Fruit fly (Drosophila melanogaster): ENCODE data around the gene CG32365.

Gene CG32365

dm6 chr3L:7850771-7851358 is 18.0 kb upstream of the CG32365 start:
- TF ChIP-seq Eip78C (GFP tag) (peak; percentile 85), salr (GFP tag; optimal IDR thresholded peaks at IDR 0.05) (peak in 1 of 2 experiments; percentile 72), CG11902 (GFP tag; optimal IDR thresholded peaks at IDR 0.05) (peak; percentile 35), CG31627 (GFP tag; optimal IDR thresholded peaks at IDR 0.05) (peak; percentile 40), fd85E (GFP tag; optimal IDR thresholded peaks at IDR 0.05) (no peak), CG15336 (GFP tag; IDR thresholded peaks at IDR 0.05) (peak; percentile 85), CG6854 (GFP tag; optimal IDR thresholded peaks at IDR 0.05) (no peak), CG4318 (GFP tag; optimal IDR thresholded peaks at IDR 0.05) (peak; percentile 72), CG10631 (GFP tag; optimal IDR thresholded peaks at IDR 0.05) (peak; percentile 73), achi (GFP tag; optimal IDR thresholded peaks at IDR 0.05) (peak; percentile 75), Smox (GFP tag; optimal IDR thresholded peaks at IDR 0.05) (no peak), CG1621 (tag; optimal IDR thresholded peaks at IDR 0.05) (no peak), OdsH (GFP tag; optimal IDR thresholded peaks at IDR 0.05) (peak; percentile 75), Ets96B (tag; optimal IDR thresholded peaks at IDR 0.05) (peak; percentile 64), dac (GFP tag; optimal IDR thresholded peaks at IDR 0.05) (peak; percentile 54), Sox102F (GFP tag; optimal IDR thresholded peaks at IDR 0.05) (peak; percentile 15), Lpt (GFP tag; optimal IDR thresholded peaks at IDR 0.05) (peak; percentile 80), Gug (GFP tag; IDR thresholded peaks at IDR 0.05) (peak; percentile 85), ss (GFP tag; optimal IDR thresholded peaks at IDR 0.05) (peak; percentile 14 to 22), CG32006 (GFP tag; optimal IDR thresholded peaks at IDR 0.05) (peak; percentile 90), pdm3 (GFP tag; optimal IDR thresholded peaks at IDR 0.05) (peak; percentile 79), CG6792 (GFP tag; optimal IDR thresholded peaks at IDR 0.05) (peak; percentile 63), Sox15 (GFP tag; optimal IDR thresholded peaks at IDR 0.05) (no peak), fd59A (GFP tag; optimal IDR thresholded peaks at IDR 0.05) (peak; percentile 51), CG8119 (GFP tag; IDR thresholded peaks at IDR 0.05) (peak; percentile 83), topi (GFP tag; optimal IDR thresholded peaks at IDR 0.05) (peak; percentile 55), fkh (GFP tag; optimal IDR thresholded peaks at IDR 0.05) (peak; percentile 87), CG7368 (GFP tag; optimal IDR thresholded peaks at IDR 0.05) (peak; percentile 55), Hr39 (GFP tag; optimal IDR thresholded peaks at IDR 0.05) (peak; percentile 58), CG6808 (GFP tag; optimal IDR thresholded peaks at IDR 0.05) (peak; percentile 50), CG8319 (GFP tag; optimal IDR thresholded peaks at IDR 0.05) (peak; percentile 47), CG11762 (GFP tag; optimal IDR thresholded peaks at IDR 0.05; ENCODE audit: insufficient read depth) (peak; percentile 78), net (GFP tag; optimal IDR thresholded peaks at IDR 0.05) (peak; percentile 75), cyc (GFP tag; optimal IDR thresholded peaks at IDR 0.05) (peak; percentile 46), Hr38 (GFP tag; optimal IDR thresholded peaks at IDR 0.05) (no peak), Eip75B (GFP tag; optimal IDR thresholded peaks at IDR 0.05) (peak; percentile 70), CG10669 (GFP tag; optimal IDR thresholded peaks at IDR 0.05) (peak; percentile 62), CG6163 (GFP tag; IDR thresholded peaks at IDR 0.05) (peak; percentile 90), esn (GFP tag; optimal IDR thresholded peaks at IDR 0.05) (peak; percentile 54), CG9139 (GFP tag; optimal IDR thresholded peaks at IDR 0.05) (no peak), CG16779 (tag; optimal IDR thresholded peaks at IDR 0.05) (peak; percentile 69), Sox14 (GFP tag; optimal IDR thresholded peaks at IDR 0.05) (peak; percentile 80), Ets21C (GFP tag; optimal IDR thresholded peaks at IDR 0.05) (peak; percentile 14), CG3032 (tag; optimal IDR thresholded peaks at IDR 0.05) (peak; percentile 45), CG3919 (GFP tag; optimal IDR thresholded peaks at IDR 0.05) (peak; percentile 72), CG11294 (GFP tag; IDR thresholded peaks at IDR 0.05) (peak; percentile 79), svp (GFP tag) (peak; percentile 95), Eip93F (GFP tag; optimal IDR thresholded peaks at IDR 0.05) (no peak), Hr4 (GFP tag; optimal IDR thresholded peaks at IDR 0.05) (peak; percentile 89), Met (GFP tag; optimal IDR thresholded peaks at IDR 0.05) (peak; percentile 44), acj6 (GFP tag; optimal IDR thresholded peaks at IDR 0.05) (peak; percentile 76), dsx (GFP tag; optimal IDR thresholded peaks at IDR 0.05; ENCODE audit: poor library complexity, severe bottlenecking) (peak; percentile 49)
